Worm (Caenorhabditis elegans) whole organism, L4 larva: Measurements from ENCODE around the gene R08D7.7.

Experiments used
- F10B5.3 ChIP-seq: sonication (generic microtip); optimal IDR thresholded peaks from 2 replicates; lab custom pipeline; 2016; ENCODE audit warnings: mild to moderate bottlenecking, missing genetic modification characterization, missing compliant biosample characterization
- F26F4.8 ChIP-seq: fragments of 200-800 bp; sonication (Bioruptor generic); conservative IDR thresholded peaks from 2 replicates; pipeline ENCODE4 v1.3.6; 2022; ENCODE audit warnings: missing genetic modification characterization, missing compliant biosample characterization
- R02D3.7 ChIP-seq: fragments of 150-350 bp; sonication (generic microtip); optimal IDR thresholded peaks from 3 replicates; lab custom pipeline; 2014; ENCODE audit warnings: missing biosample characterization, missing genetic modification characterization
- T20F7.1 ChIP-seq: fragments of 200-800 bp; sonication (Bioruptor generic); optimal IDR thresholded peaks from 2 replicates; lab custom pipeline; 2018; ENCODE audit warnings: mild to moderate bottlenecking, missing genetic modification characterization, missing compliant biosample characterization
- T26A8.4 ChIP-seq: fragments of 200-800 bp; sonication (Bioruptor generic); IDR thresholded peaks from 2 replicates; pipeline ENCODE4 v1.3.6; 2022; ENCODE audit warnings: missing genetic modification characterization, missing compliant biosample characterization
- Y48G9A.11 ChIP-seq: fragments of 200-800 bp; sonication (Bioruptor generic); IDR thresholded peaks from 2 replicates; pipeline ENCODE4 v1.3.6; 2022; ENCODE audit warnings: missing genetic modification reagents, missing genetic modification characterization, missing compliant biosample characterization
- Y5F2A.4 ChIP-seq: fragments of 200-800 bp; sonication (Bioruptor generic); optimal IDR thresholded peaks from 2 replicates; lab custom pipeline; 2018; ENCODE audit warnings: mild to moderate bottlenecking, missing genetic modification characterization, missing compliant biosample characterization
- ZK337.2 ChIP-seq: fragments of 200-800 bp; sonication (Bioruptor generic); IDR thresholded peaks from 2 replicates; pipeline ENCODE4 v1.3.6; 2022; ENCODE audit warnings: missing genetic modification reagents, missing genetic modification characterization, missing compliant biosample characterization
- aly-2 ChIP-seq: sonication (generic microtip); optimal IDR thresholded peaks from 2 replicates; lab custom pipeline; 2018; ENCODE audit warnings: missing biosample characterization, missing genetic modification characterization
- attf-4 ChIP-seq: sonication (generic microtip); optimal IDR thresholded peaks from 3 replicates; lab custom pipeline; 2017; ENCODE audit warnings: missing biosample characterization, missing genetic modification characterization
- ceh-44 ChIP-seq: fragments of 200-800 bp; sonication (Bioruptor generic); IDR thresholded peaks from 2 replicates; pipeline ENCODE4 v1.3.6; 2022; ENCODE audit warnings: missing genetic modification reagents, missing genetic modification characterization, missing compliant biosample characterization
- ceh-62 ChIP-seq: sonication (generic microtip); optimal IDR thresholded peaks from 2 replicates; lab custom pipeline; 2017; ENCODE audit warnings: missing biosample characterization, missing genetic modification characterization
- ceh-82 ChIP-seq: sonication (generic microtip); optimal IDR thresholded peaks from 2 replicates; lab custom pipeline; 2017; ENCODE audit warnings: missing biosample characterization, missing genetic modification characterization
- daf-16 ChIP-seq, 3 experiments: sonication (generic microtip); optimal IDR thresholded peaks; 2 replicates each; lab custom pipeline; 2016 to 2017; ENCODE audit warnings: missing genetic modification characterization in 3 of 3, missing genetic modification reagents in 3 of 3, mild to moderate bottlenecking in 2 of 3, missing compliant biosample characterization in 2 of 3, missing biosample characterization in 1 of 3, moderate library complexity in 1 of 3
- daf-19 ChIP-seq: fragments of 200-800 bp; sonication (Bioruptor generic); conservative IDR thresholded peaks from 2 replicates; pipeline ENCODE4 v1.3.6; 2022; ENCODE audit warnings: missing genetic modification characterization, missing compliant biosample characterization
- daf-8 ChIP-seq: fragments of 200-800 bp; sonication (Bioruptor generic); IDR thresholded peaks from 2 replicates; pipeline ENCODE4 v1.3.6; 2022; ENCODE audit warnings: missing genetic modification characterization, missing compliant biosample characterization
- dmd-6 ChIP-seq: fragments of 200-800 bp; sonication (Bioruptor generic); IDR thresholded peaks from 2 replicates; pipeline ENCODE4 v1.3.6; 2022; ENCODE audit warnings: missing genetic modification reagents, missing genetic modification characterization, missing compliant biosample characterization
- dmd-8 ChIP-seq: fragments of 200-800 bp; sonication (Bioruptor generic); IDR thresholded peaks from 2 replicates; pipeline ENCODE4 v1.3.6; 2022; ENCODE audit warnings: missing genetic modification characterization, missing compliant biosample characterization
- dmd-9 ChIP-seq: fragments of 200-800 bp; sonication (Bioruptor generic); IDR thresholded peaks from 2 replicates; pipeline ENCODE4 v1.3.6; 2022; ENCODE audit warnings: missing genetic modification reagents, missing genetic modification characterization, missing compliant biosample characterization
- duxl-1 ChIP-seq: sonication (generic microtip); optimal IDR thresholded peaks from 2 replicates; lab custom pipeline; 2016; ENCODE audit warnings: mild to moderate bottlenecking, missing genetic modification characterization, moderate library complexity, missing compliant biosample characterization; ENCODE audit not compliant: poor library complexity
- dve-1 ChIP-seq: sonication (generic microtip); optimal IDR thresholded peaks from 2 replicates; lab custom pipeline; 2017; ENCODE audit warnings: antibody characterized with exemption, mild to moderate bottlenecking, missing genetic modification characterization, missing compliant biosample characterization; ENCODE audit not compliant: insufficient read depth
- fkh-10 ChIP-seq: fragments of 150-350 bp; optimal IDR thresholded peaks from 2 replicates; lab custom pipeline; 2014; ENCODE audit warnings: missing biosample characterization, missing genetic modification reagents, missing genetic modification characterization
- gei-8 ChIP-seq: fragments of 200-800 bp; sonication (Bioruptor generic); optimal IDR thresholded peaks from 2 replicates; lab custom pipeline; 2018; ENCODE audit warnings: mild to moderate bottlenecking, missing genetic modification characterization, missing compliant biosample characterization
- hlh-11 ChIP-seq: fragments of 200-800 bp; sonication (Bioruptor generic); optimal IDR thresholded peaks from 2 replicates; lab custom pipeline; 2018; ENCODE audit warnings: mild to moderate bottlenecking, missing genetic modification characterization, missing compliant biosample characterization
- hlh-30 ChIP-seq: sonication (generic microtip); optimal IDR thresholded peaks from 2 replicates; lab custom pipeline; 2017; ENCODE audit warnings: antibody characterized with exemption, mild to moderate bottlenecking, missing genetic modification characterization, missing compliant biosample characterization; ENCODE audit not compliant: insufficient read depth
- lim-7 ChIP-seq: fragments of 200-800 bp; sonication (Bioruptor generic); IDR thresholded peaks from 2 replicates; pipeline ENCODE4 v1.3.6; 2022; ENCODE audit warnings: missing genetic modification characterization, missing compliant biosample characterization
- lin-1 ChIP-seq: fragments of 200-800 bp; sonication (Bioruptor generic); IDR thresholded peaks from 2 replicates; pipeline ENCODE4 v1.3.6; 2022; ENCODE audit warnings: missing genetic modification reagents, missing genetic modification characterization, missing compliant biosample characterization
- lin-39 ChIP-seq: fragments of 150-350 bp; optimal IDR thresholded peaks from 2 replicates; lab custom pipeline; 2014; ENCODE audit warnings: missing biosample characterization, missing genetic modification reagents, missing genetic modification characterization
- lir-3 ChIP-seq: sonication (generic microtip); optimal IDR thresholded peaks from 2 replicates; lab custom pipeline; 2016; ENCODE audit warnings: mild to moderate bottlenecking, missing genetic modification characterization, missing compliant biosample characterization
- lsy-2 ChIP-seq, 2 experiments: fragments of 150-350 bp in 1 of 2; sonication (generic microtip) in 1 of 2; optimal IDR thresholded peaks; 2 replicates each; lab custom pipeline; 2014 to 2017; ENCODE audit warnings: missing biosample characterization in 2 of 2, missing genetic modification characterization in 2 of 2
- madf-9 ChIP-seq: fragments of 200-800 bp; sonication (Bioruptor generic); conservative IDR thresholded peaks from 2 replicates; pipeline ENCODE4 v1.3.6; 2022; ENCODE audit warnings: missing genetic modification reagents, missing genetic modification characterization, missing compliant biosample characterization
- mdl-1 ChIP-seq, 2 experiments: fragments of 150-350 bp in 1 of 2; sonication (generic microtip) in 1 of 2; optimal IDR thresholded peaks; 2 replicates each; lab custom pipeline; 2014 to 2017; ENCODE audit warnings: missing biosample characterization in 2 of 2, missing genetic modification characterization in 2 of 2
- mdt-29 ChIP-seq: fragments of 200-800 bp; sonication (Bioruptor generic); IDR thresholded peaks from 2 replicates; pipeline ENCODE4 v1.3.6; 2022; ENCODE audit warnings: missing genetic modification reagents, missing genetic modification characterization, missing compliant biosample characterization
- mes-2 ChIP-seq: sonication (generic microtip); optimal IDR thresholded peaks from 2 replicates; lab custom pipeline; 2016; ENCODE audit warnings: missing genotype, mild to moderate bottlenecking, missing genetic modification characterization, missing compliant biosample characterization; ENCODE audit not compliant: poor library complexity, severe bottlenecking
- mxl-3 ChIP-seq: fragments of 200-800 bp; sonication (Bioruptor generic); optimal IDR thresholded peaks from 2 replicates; lab custom pipeline; 2018; ENCODE audit warnings: mild to moderate bottlenecking, missing genetic modification characterization, missing compliant biosample characterization
- nhr-102 ChIP-seq: sonication (generic microtip); optimal IDR thresholded peaks from 2 replicates; lab custom pipeline; 2016; ENCODE audit warnings: mild to moderate bottlenecking, missing genetic modification characterization, moderate library complexity, missing compliant biosample characterization
- nhr-11 ChIP-seq: fragments of 150-350 bp; optimal IDR thresholded peaks from 2 replicates; lab custom pipeline; 2014; ENCODE audit warnings: missing biosample characterization, missing genetic modification characterization
- nhr-111 ChIP-seq: fragments of 200-800 bp; sonication (Bioruptor generic); optimal IDR thresholded peaks from 2 replicates; lab custom pipeline; 2018; ENCODE audit warnings: mild to moderate bottlenecking, missing genetic modification characterization, missing compliant biosample characterization
- nhr-237 ChIP-seq: sonication (generic microtip); optimal IDR thresholded peaks from 2 replicates; lab custom pipeline; 2017; ENCODE audit warnings: missing biosample characterization, missing genetic modification characterization
- nhr-28 ChIP-seq: fragments of 150-350 bp; optimal IDR thresholded peaks from 2 replicates; lab custom pipeline; 2014; ENCODE audit warnings: missing biosample characterization, missing genetic modification characterization
- nhr-41 ChIP-seq: fragments of 200-800 bp; sonication (Bioruptor generic); IDR thresholded peaks from 2 replicates; pipeline ENCODE4 v1.3.6; 2022; ENCODE audit warnings: missing genetic modification reagents, missing genetic modification characterization, missing compliant biosample characterization
- nhr-42 ChIP-seq: fragments of 200-800 bp; sonication (Bioruptor generic); IDR thresholded peaks from 2 replicates; pipeline ENCODE4 v1.3.6; 2022; ENCODE audit warnings: missing genetic modification characterization, missing compliant biosample characterization
- nhr-48 ChIP-seq: sonication (generic microtip); optimal IDR thresholded peaks from 2 replicates; lab custom pipeline; 2016; ENCODE audit warnings: mild to moderate bottlenecking, missing genetic modification characterization, missing compliant biosample characterization
- pqm-1 ChIP-seq: sonication (generic microtip); optimal IDR thresholded peaks from 2 replicates; lab custom pipeline; 2017; ENCODE audit warnings: missing biosample characterization, missing genetic modification characterization
- snpc-4 ChIP-seq: fragments of 150-350 bp; optimal IDR thresholded peaks from 2 replicates; lab custom pipeline; 2014; ENCODE audit warnings: missing biosample characterization, missing genetic modification characterization
- tra-1 ChIP-seq: fragments of 200-800 bp; sonication (Bioruptor generic); IDR thresholded peaks from 2 replicates; pipeline ENCODE4 v1.3.6; 2022; ENCODE audit warnings: missing genetic modification reagents, missing genetic modification characterization, missing compliant biosample characterization
- vab-7 ChIP-seq: fragments of 200-800 bp; sonication (Bioruptor generic); IDR thresholded peaks from 2 replicates; pipeline ENCODE4 v1.3.6; 2022; ENCODE audit warnings: missing genetic modification reagents, missing genetic modification characterization, missing compliant biosample characterization
- zfp-2 ChIP-seq: sonication (generic microtip); optimal IDR thresholded peaks from 2 replicates; lab custom pipeline; 2016; ENCODE audit warnings: mild to moderate bottlenecking, missing genetic modification characterization, missing compliant biosample characterization
- zfp-3 ChIP-seq: fragments of 200-800 bp; sonication (Bioruptor generic); conservative IDR thresholded peaks from 2 replicates; pipeline ENCODE4 v1.3.6; 2022; ENCODE audit warnings: missing genetic modification reagents, missing genetic modification characterization, missing compliant biosample characterization
- zip-11 ChIP-seq: fragments of 200-800 bp; sonication (Bioruptor generic); IDR thresholded peaks from 2 replicates; pipeline ENCODE4 v1.3.6; 2022; ENCODE audit warnings: missing genetic modification characterization, missing compliant biosample characterization
- ztf-11 ChIP-seq: fragments of 150-350 bp; optimal IDR thresholded peaks from 2 replicates; lab custom pipeline; 2014; ENCODE audit warnings: missing biosample characterization, missing genetic modification characterization
- ztf-7 ChIP-seq: fragments of 150-350 bp; optimal IDR thresholded peaks from 2 replicates; lab custom pipeline; 2014; ENCODE audit warnings: missing biosample characterization, missing genetic modification characterization

R08D7.7 gene

ce11 chrIII:8984412-8984811, 5.4 kb upstream of the R08D7.7 start:
- TF ChIP-seq pqm-1 (tag; lab: Kevin White, UChicago): peak; percentile 72
- TF ChIP-seq zip-11 (GFP tag; lab: Robert Waterston, UW): no peak
- no peak for TF ChIP-seq vab-7 (GFP tag; lab: Robert Waterston, UW)
- TF ChIP-seq dmd-6 (GFP tag; lab: Robert Waterston, UW): peak; percentile 16; the same call in 1 of the 2 replicates
- TF ChIP-seq hlh-11 (tag; lab: Kevin White, UChicago): no peak
- no peak for TF ChIP-seq mdl-1 (tag; optimal IDR thresholded peaks at IDR 0.05; lab: Kevin White, UChicago)
- TF ChIP-seq ceh-44 (GFP tag; lab: Robert Waterston, UW): no peak
- TF ChIP-seq gei-8 (GFP tag; lab: Kevin White, UChicago): no peak
- TF ChIP-seq mes-2 (tag; lab: Kevin White, UChicago): peak; percentile 30
- TF ChIP-seq nhr-48 (tag; lab: Kevin White, UChicago): no peak
- TF ChIP-seq ceh-62 (tag; lab: Kevin White, UChicago): no peak
- TF ChIP-seq T20F7.1: peak; percentile 20
- TF ChIP-seq dve-1 (tag; lab: Kevin White, UChicago): peak; percentile 4
- no peak for TF ChIP-seq madf-9 (GFP tag; lab: Robert Waterston, UW)
- TF ChIP-seq tra-1 (GFP tag; lab: Robert Waterston, UW): no peak
- TF ChIP-seq ceh-82 (tag; lab: Kevin White, UChicago): no peak
- no peak for TF ChIP-seq zfp-2
- no peak for TF ChIP-seq lir-3 (tag; lab: Kevin White, UChicago)
- no peak for TF ChIP-seq fkh-10 (GFP tag; lab: Kevin White, UChicago)
- TF ChIP-seq ZK337.2 (GFP tag; lab: Robert Waterston, UW): no peak
- TF ChIP-seq attf-4 (tag; lab: Kevin White, UChicago): no peak
- TF ChIP-seq lin-39 (tag; lab: Kevin White, UChicago): no peak
- no peak for TF ChIP-seq nhr-111
- TF ChIP-seq aly-2 (tag; lab: Kevin White, UChicago): no peak
- TF ChIP-seq daf-8: no peak
- TF ChIP-seq T26A8.4: no peak
- TF ChIP-seq R02D3.7 (tag; lab: Kevin White, UChicago): no peak
- no peak for TF ChIP-seq nhr-237 (tag; lab: Kevin White, UChicago)
- no peak for TF ChIP-seq zfp-3 (GFP tag; lab: Robert Waterston, UW)
- TF ChIP-seq nhr-102: no peak
- TF ChIP-seq dmd-9 (GFP tag; lab: Robert Waterston, UW): no peak
- TF ChIP-seq daf-16 (GFP tag; optimal IDR thresholded peaks at IDR 0.05; lab: Kevin White, UChicago): no peak
- peak; percentile 69 for TF ChIP-seq daf-16 (tag; optimal IDR thresholded peaks at IDR 0.05; lab: Kevin White, UChicago)
- TF ChIP-seq nhr-11 (tag; lab: Kevin White, UChicago): no peak
- peak; percentile 17; the same call in 1 of the 2 replicates for TF ChIP-seq lin-1
- peak; percentile 48 for TF ChIP-seq nhr-28 (tag; lab: Kevin White, UChicago)
- no peak for TF ChIP-seq Y5F2A.4 (GFP tag; lab: Kevin White, UChicago)
- peak; percentile 10 for TF ChIP-seq hlh-30 (tag; lab: Kevin White, UChicago)
- no peak for TF ChIP-seq Y48G9A.11
- no peak for TF ChIP-seq F10B5.3
- TF ChIP-seq nhr-41 (GFP tag; lab: Robert Waterston, UW): no peak
- TF ChIP-seq mxl-3 (GFP tag; lab: Kevin White, UChicago): no peak
- TF ChIP-seq lsy-2 (tag; optimal IDR thresholded peaks at IDR 0.05; lab: Kevin White, UChicago): no peak
- 0 out of 2 replicates have a peak, but pooled peaks have one; percentile 14 for TF ChIP-seq lim-7 (GFP tag; lab: Robert Waterston, UW)
- no peak for TF ChIP-seq F26F4.8 (GFP tag; lab: Robert Waterston, UW)
- TF ChIP-seq ztf-11: no peak
- no peak for TF ChIP-seq snpc-4 (tag; lab: Kevin White, UChicago)
- TF ChIP-seq mdt-29: no peak
- TF ChIP-seq ztf-7: no peak
- no peak for TF ChIP-seq dmd-8 (GFP tag; lab: Robert Waterston, UW)
- peak; percentile 9 for TF ChIP-seq duxl-1 (tag; lab: Kevin White, UChicago)
- no peak for TF ChIP-seq daf-19 (GFP tag; lab: Robert Waterston, UW)
- TF ChIP-seq nhr-42 (GFP tag; lab: Robert Waterston, UW): no peak
